Worm (Caenorhabditis elegans) whole organism, L2 larva: ENCODE data around the gene immp-2.

Experiments used
- R02D3.7 ChIP-seq: fragments of 150-350 bp; optimal IDR thresholded peaks from 2 replicates; lab custom pipeline; 2014; ENCODE audit warnings: missing biosample characterization, missing genetic modification characterization
- aly-2 ChIP-seq: fragments of 150-350 bp; optimal IDR thresholded peaks from 2 replicates; lab custom pipeline; 2014; ENCODE audit warnings: missing biosample characterization, missing genetic modification characterization
- ceh-16 ChIP-seq: fragments of 150-350 bp; optimal IDR thresholded peaks from 2 replicates; lab custom pipeline; 2014; ENCODE audit warnings: missing biosample characterization, missing genetic modification characterization
- fos-1 ChIP-seq: fragments of 150-350 bp; optimal IDR thresholded peaks from 2 replicates; lab custom pipeline; 2014; ENCODE audit warnings: missing biosample characterization, missing genetic modification characterization
- lin-13 ChIP-seq: fragments of 150-350 bp; optimal IDR thresholded peaks from 2 replicates; lab custom pipeline; 2014; ENCODE audit warnings: missing biosample characterization, missing genetic modification reagents, missing genetic modification characterization
- mab-5 ChIP-seq: fragments of 150-350 bp; optimal IDR thresholded peaks from 2 replicates; lab custom pipeline; 2014; ENCODE audit warnings: missing biosample characterization, missing genetic modification characterization
- nhr-6 ChIP-seq: fragments of 150-350 bp; optimal IDR thresholded peaks from 2 replicates; lab custom pipeline; 2014; ENCODE audit warnings: missing biosample characterization, missing genetic modification characterization
- peb-1 ChIP-seq: fragments of 150-350 bp; optimal IDR thresholded peaks from 2 replicates; lab custom pipeline; 2014; ENCODE audit warnings: missing biosample characterization, missing genetic modification characterization
- skn-1 ChIP-seq: sonication (generic microtip); optimal IDR thresholded peaks from 2 replicates; lab custom pipeline; 2017; ENCODE audit warnings: missing biosample characterization, missing genetic modification characterization
- sma-3 ChIP-seq: sonication (generic microtip); optimal IDR thresholded peaks from 2 replicates; lab custom pipeline; 2016; ENCODE audit warnings: missing genetic modification reagents, missing genetic modification characterization, missing compliant biosample characterization
- unc-62 ChIP-seq: fragments of 150-350 bp; optimal IDR thresholded peaks from 2 replicates; lab custom pipeline; 2014; ENCODE audit warnings: missing biosample characterization, missing genetic modification reagents, missing genetic modification characterization
- ztf-4 ChIP-seq: fragments of 150-350 bp; optimal IDR thresholded peaks from 2 replicates; lab custom pipeline; 2014; ENCODE audit warnings: missing biosample characterization, missing genetic modification characterization

- TF ChIP-seq aly-2 (tag; lab: Kevin White, UChicago) (no peak), ztf-4 (no peak), peb-1 (tag; lab: Kevin White, UChicago) (no peak), ceh-16 (no peak), skn-1 (tag; lab: Kevin White, UChicago) (no peak), unc-62 (no peak), R02D3.7 (no peak), lin-13 (no peak), nhr-6 (tag; lab: Kevin White, UChicago) (no peak), mab-5 (tag; lab: Kevin White, UChicago) (no peak), fos-1 (no peak), sma-3 (GFP tag; lab: Kevin White, UChicago) (no peak)
Measured at ce11 chrIV:972401-972800, 33.3 kb downstream of the immp-2 start.
